Fruit fly (Drosophila melanogaster): ENCODE results near the gene Eip74EF.

Gene Eip74EF

DNA sequence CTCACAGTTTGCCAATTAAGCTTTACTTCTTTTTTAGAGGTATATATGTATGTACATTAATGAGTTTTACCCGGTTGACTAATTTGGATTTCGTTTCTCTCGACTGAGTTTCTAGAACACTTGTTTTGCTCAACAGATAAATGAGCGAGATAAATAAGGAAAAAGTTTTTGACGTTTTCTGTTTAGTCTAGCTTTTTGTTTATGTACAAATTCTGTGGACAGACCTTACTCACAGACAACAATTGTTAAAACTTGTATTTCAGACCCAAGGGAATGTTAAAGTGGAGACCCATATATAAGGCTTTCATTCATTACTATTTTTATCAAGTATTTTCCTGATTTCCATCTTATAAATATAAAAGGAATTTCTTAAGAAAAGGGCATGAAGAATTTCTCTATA lies 5.9 kb upstream of the Eip74EF start (continued):
- TF ChIP-seq Camta (GFP tag; optimal IDR thresholded peaks at IDR 0.05) (no peak), Sox100B (GFP tag; optimal IDR thresholded peaks at IDR 0.05) (no peak), sim (GFP tag; IDR thresholded peaks at IDR 0.05) (no peak), tx (GFP tag; optimal IDR thresholded peaks at IDR 0.05) (no peak), C15 (GFP tag; IDR thresholded peaks at IDR 0.05) (no peak), lab (GFP tag; optimal IDR thresholded peaks at IDR 0.05) (peak; percentile 43), CG15601 (tag; optimal IDR thresholded peaks at IDR 0.05) (peak; percentile 47), onecut (GFP tag; IDR thresholded peaks at IDR 0.05) (no peak), slbo (GFP tag; IDR thresholded peaks at IDR 0.05) (no peak), Dref (GFP tag; IDR thresholded peaks at IDR 0.05) (no peak), lov (optimal IDR thresholded peaks at IDR 0.05) (no peak), lov (GFP tag; IDR thresholded peaks at IDR 0.05) (no peak), h (optimal IDR thresholded peaks at IDR 0.05) (no peak), Drgx (GFP tag; IDR thresholded peaks at IDR 0.05) (no peak), CG11695 (GFP tag; IDR thresholded peaks at IDR 0.05) (no peak), CG1603 (tag; optimal IDR thresholded peaks at IDR 0.05) (no peak), CG12071 (GFP tag; optimal IDR thresholded peaks at IDR 0.05) (no peak), CG2875 (GFP tag; optimal IDR thresholded peaks at IDR 0.05) (no peak), CG15073 (GFP tag; optimal IDR thresholded peaks at IDR 0.05) (no peak), CG11398 (GFP tag; optimal IDR thresholded peaks at IDR 0.05) (no peak), kni (GFP tag; optimal IDR thresholded peaks at IDR 0.05) (no peak), pfk (GFP tag; optimal IDR thresholded peaks at IDR 0.05) (no peak), CG5180 (GFP tag; optimal IDR thresholded peaks at IDR 0.05) (no peak), Ets65A (GFP tag) (no peak), CG13775 (GFP tag; optimal IDR thresholded peaks at IDR 0.05) (no peak), CG6813 (GFP tag; optimal IDR thresholded peaks at IDR 0.05) (peak; percentile 9), CG7963 (GFP tag; IDR thresholded peaks at IDR 0.05; ENCODE audit: partially characterized antibody) (no peak), CG33557 (GFP tag; optimal IDR thresholded peaks at IDR 0.05) (no peak), CG18764 (GFP tag; optimal IDR thresholded peaks at IDR 0.05) (no peak), TFAM (GFP tag; optimal IDR thresholded peaks at IDR 0.05) (no peak), CG8944 (GFP tag; optimal IDR thresholded peaks at IDR 0.05) (no peak), CG2129 (GFP tag; IDR thresholded peaks at IDR 0.05; ENCODE audit: partially characterized antibody) (no peak), sisA (GFP tag; IDR thresholded peaks at IDR 0.05) (no peak), Pdp1 (GFP tag; optimal IDR thresholded peaks at IDR 0.05) (no peak), Med (GFP tag) (peak; percentile 66), CG1024 (GFP tag; IDR thresholded peaks at IDR 0.05) (no peak), dmrt99B (tag; optimal IDR thresholded peaks at IDR 0.05) (no peak), ftz-f1 (GFP tag; optimal IDR thresholded peaks at IDR 0.05) (no peak), Ets97D (GFP tag; optimal IDR thresholded peaks at IDR 0.05) (no peak), bowl (GFP tag; IDR thresholded peaks at IDR 0.05) (no peak), sima (GFP tag; optimal IDR thresholded peaks at IDR 0.05) (no peak), trh (GFP tag; optimal IDR thresholded peaks at IDR 0.05) (no peak), Ravus (GFP tag; IDR thresholded peaks at IDR 0.05) (no peak), CG13424 (tag; optimal IDR thresholded peaks at IDR 0.05) (no peak), crp (GFP tag; optimal IDR thresholded peaks at IDR 0.05) (no peak), Usf (GFP tag; optimal IDR thresholded peaks at IDR 0.05) (no peak), sens (GFP tag) (peak; percentile 10), ind (GFP tag; optimal IDR thresholded peaks at IDR 0.05) (no peak), CG7928 (GFP tag; optimal IDR thresholded peaks at IDR 0.05) (no peak), Neu2 (GFP tag; optimal IDR thresholded peaks at IDR 0.05; ENCODE audit: borderline replicate concordance) (no peak), CG6854 (GFP tag; optimal IDR thresholded peaks at IDR 0.05) (peak; percentile 63), sqz (GFP tag; optimal IDR thresholded peaks at IDR 0.05) (no peak), Fer3 (tag; optimal IDR thresholded peaks at IDR 0.05) (peak; percentile 46)
